Fruit fly (Drosophila melanogaster): ENCODE data around the gene Sirup.
A peak's percentile ranks its signal among the peaks of the same experiment; 100 is the strongest.

The Sirup gene

dm6 chr2L:7989868-7990267, 8.8 kb upstream of the Sirup start:
- no peak for TF ChIP-seq CG12768 (GFP tag; optimal IDR thresholded peaks at IDR 0.05)
- TF ChIP-seq CG33017 (tag; optimal IDR thresholded peaks at IDR 0.05), result no peak
- no peak for TF ChIP-seq ovo (GFP tag; optimal IDR thresholded peaks at IDR 0.05)
- peak; percentile 20 for TF ChIP-seq CG7101 (tag; optimal IDR thresholded peaks at IDR 0.05)
- TF ChIP-seq pad (GFP tag; optimal IDR thresholded peaks at IDR 0.05), result no peak
- TF ChIP-seq Hr96 (GFP tag; optimal IDR thresholded peaks at IDR 0.05), result no peak
- no peak for TF ChIP-seq CG5204 (GFP tag; optimal IDR thresholded peaks at IDR 0.05)
- TF ChIP-seq CG1620 (GFP tag; optimal IDR thresholded peaks at IDR 0.05), result no peak
- TF ChIP-seq cnc (optimal IDR thresholded peaks at IDR 0.05), result no peak
- TF ChIP-seq bab1 (GFP tag; optimal IDR thresholded peaks at IDR 0.05), result no peak
- TF ChIP-seq Mnt (GFP tag; optimal IDR thresholded peaks at IDR 0.05), result peak; percentile 1
- TF ChIP-seq Crg-1 (GFP tag; optimal IDR thresholded peaks at IDR 0.05), result no peak
- TF ChIP-seq cic (GFP tag; optimal IDR thresholded peaks at IDR 0.05), result peak; percentile 62

dm6 chr2L:7990720-7991119, 7.9 kb upstream of the Sirup start:
- TF ChIP-seq cic (GFP tag; optimal IDR thresholded peaks at IDR 0.05) (no peak), Crg-1 (GFP tag; optimal IDR thresholded peaks at IDR 0.05) (no peak), cnc (optimal IDR thresholded peaks at IDR 0.05) (peak in 1 of 2 experiments; percentile 62)

- TF ChIP-seq CG1620 (GFP tag; optimal IDR thresholded peaks at IDR 0.05) (no peak), CG33017 (tag; optimal IDR thresholded peaks at IDR 0.05) (no peak), Crg-1 (GFP tag; optimal IDR thresholded peaks at IDR 0.05) (no peak), CG12768 (GFP tag; optimal IDR thresholded peaks at IDR 0.05) (no peak), toe (GFP tag; optimal IDR thresholded peaks at IDR 0.05) (no peak), ovo (GFP tag; optimal IDR thresholded peaks at IDR 0.05) (peak; percentile 80), cic (GFP tag; optimal IDR thresholded peaks at IDR 0.05) (peak; percentile 27), bab1 (GFP tag; optimal IDR thresholded peaks at IDR 0.05) (no peak), CG14711 (tag; optimal IDR thresholded peaks at IDR 0.05) (no peak), CG11617 (GFP tag; optimal IDR thresholded peaks at IDR 0.05) (no peak), Mnt (GFP tag; optimal IDR thresholded peaks at IDR 0.05) (peak; percentile 61), Hr96 (GFP tag; optimal IDR thresholded peaks at IDR 0.05) (no peak), kay (GFP tag; ENCODE audit: borderline replicate concordance) (no peak), CG7101 (tag; optimal IDR thresholded peaks at IDR 0.05) (no peak)
These were observed 7.2 kb upstream of the Sirup start for dm6 chr2L:7991391-7991876.

- TF ChIP-seq CG33017 (tag; optimal IDR thresholded peaks at IDR 0.05) (peak; percentile 71), bab1 (GFP tag; optimal IDR thresholded peaks at IDR 0.05) (peak; percentile 33), CG14711 (tag; optimal IDR thresholded peaks at IDR 0.05) (peak; percentile 51), CG7101 (tag; optimal IDR thresholded peaks at IDR 0.05) (peak; percentile 74), CG5204 (GFP tag; optimal IDR thresholded peaks at IDR 0.05) (no peak), tj (GFP tag; optimal IDR thresholded peaks at IDR 0.05) (no peak), kay (GFP tag; ENCODE audit: borderline replicate concordance) (no peak), CG11617 (GFP tag; optimal IDR thresholded peaks at IDR 0.05) (no peak), CG12768 (GFP tag; optimal IDR thresholded peaks at IDR 0.05) (no peak), Mnt (GFP tag; optimal IDR thresholded peaks at IDR 0.05) (no peak)
These were observed 6.7 kb upstream of the Sirup start for dm6 chr2L:7991951-7992350.

dm6 chr2L:7992654-7993053, 6.0 kb upstream of the Sirup start:
- TF ChIP-seq CG7101 (tag; optimal IDR thresholded peaks at IDR 0.05), result no peak
- TF ChIP-seq tj (GFP tag; optimal IDR thresholded peaks at IDR 0.05), result peak; percentile 96
- TF ChIP-seq kay (GFP tag; ENCODE audit: borderline replicate concordance), result peak; percentile 90
- TF ChIP-seq Clk (GFP tag; optimal IDR thresholded peaks at IDR 0.05), result no peak

- TF ChIP-seq cic (GFP tag; optimal IDR thresholded peaks at IDR 0.05) (peak; percentile 90), Clk (GFP tag; optimal IDR thresholded peaks at IDR 0.05) (no peak), kay (GFP tag; ENCODE audit: borderline replicate concordance) (peak; percentile 26)
These were observed 5.5 kb upstream of the Sirup start for dm6 chr2L:7993062-7993685.

- TF ChIP-seq CG7045 (GFP tag; optimal IDR thresholded peaks at IDR 0.05) (peak; percentile 91), CG33017 (tag; optimal IDR thresholded peaks at IDR 0.05) (no peak), cnc (optimal IDR thresholded peaks at IDR 0.05) (no peak), Clk (GFP tag; optimal IDR thresholded peaks at IDR 0.05) (peak; percentile 88), tj (GFP tag; optimal IDR thresholded peaks at IDR 0.05) (no peak), cic (GFP tag; optimal IDR thresholded peaks at IDR 0.05) (peak; percentile 86), kay (GFP tag; ENCODE audit: borderline replicate concordance) (no peak), Crg-1 (GFP tag; optimal IDR thresholded peaks at IDR 0.05) (no peak), CG5204 (GFP tag; optimal IDR thresholded peaks at IDR 0.05) (no peak), pad (GFP tag; optimal IDR thresholded peaks at IDR 0.05) (peak; percentile 86), CG11617 (GFP tag; optimal IDR thresholded peaks at IDR 0.05) (peak; percentile 94), CG12768 (GFP tag; optimal IDR thresholded peaks at IDR 0.05) (peak; percentile 94), ovo (GFP tag; optimal IDR thresholded peaks at IDR 0.05) (peak; percentile 77), CG1620 (GFP tag; optimal IDR thresholded peaks at IDR 0.05) (peak; percentile 69), CG7101 (tag; optimal IDR thresholded peaks at IDR 0.05) (no peak), CG14711 (tag; optimal IDR thresholded peaks at IDR 0.05) (peak; percentile 85), toe (GFP tag; optimal IDR thresholded peaks at IDR 0.05) (peak; percentile 93), bab1 (GFP tag; optimal IDR thresholded peaks at IDR 0.05) (peak; percentile 94), Hr96 (GFP tag; optimal IDR thresholded peaks at IDR 0.05) (peak; percentile 92), Mnt (GFP tag; optimal IDR thresholded peaks at IDR 0.05) (peak; percentile 83)
These were observed 4.5 kb upstream of the Sirup start, which contains the start of gene pes for dm6 chr2L:7993984-7994854. pes (minus strand) TSS chr2L:7994184.
